Worm (Caenorhabditis elegans) whole organism, L4/young adult: ENCODE data around the gene nlp-14.

Experiments
- W03F9.2 ChIP-seq: fragments of 150-350 bp; optimal IDR thresholded peaks from 2 replicates; lab custom pipeline; 2014; ENCODE audit warnings: missing biosample characterization, missing genetic modification characterization
- dao-5 ChIP-seq: sonication (generic microtip); optimal IDR thresholded peaks from 2 replicates; lab custom pipeline; 2016; ENCODE audit warnings: missing genotype, missing genetic modification characterization, moderate library complexity, missing compliant biosample characterization
- him-1 ChIP-seq: sonication (generic microtip); optimal IDR thresholded peaks from 2 replicates; lab custom pipeline; 2016; ENCODE audit warnings: missing genotype, missing genetic modification reagents, missing genetic modification characterization, missing compliant biosample characterization

DNA sequence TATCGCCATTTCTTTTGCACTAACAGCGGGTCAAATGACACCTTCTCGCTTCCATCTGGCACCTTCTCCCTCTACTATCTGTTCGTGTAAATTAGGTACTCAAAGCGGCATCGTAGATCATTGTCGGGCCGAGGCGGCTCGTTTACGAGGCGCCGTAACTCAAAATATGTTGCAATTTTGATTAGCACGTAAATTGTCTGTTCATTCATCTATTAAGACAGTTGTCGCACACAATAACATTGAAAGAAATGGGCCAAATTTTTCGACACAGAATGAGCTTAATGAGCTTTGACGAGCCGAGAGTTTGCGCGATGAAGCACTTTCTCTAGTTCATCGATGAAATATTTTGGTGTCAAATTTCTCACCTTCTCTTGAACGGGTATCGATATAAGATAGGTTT lies 16.3 kb downstream of the nlp-14 start:
- TF ChIP-seq him-1 (tag; lab: Kevin White, UChicago): no peak
- no peak for TF ChIP-seq dao-5
- no peak for TF ChIP-seq W03F9.2
